Worm (Caenorhabditis elegans): ENCODE measurements around the gene F57B9.8.

Gene F57B9.8

ce11 chrIII:6939523-6939922 is 4.4 kb upstream of the F57B9.8 start, which contains the start of gene F57B9.3:
Gene F57B9.3, plus strand, starts transcription at chrIII:6939823.
- TF ChIP-seq pha-4 (tag; optimal IDR thresholded peaks at IDR 0.05) (peak; percentile 43), ceh-9 (tag; optimal IDR thresholded peaks at IDR 0.05) (no peak)

DNA sequence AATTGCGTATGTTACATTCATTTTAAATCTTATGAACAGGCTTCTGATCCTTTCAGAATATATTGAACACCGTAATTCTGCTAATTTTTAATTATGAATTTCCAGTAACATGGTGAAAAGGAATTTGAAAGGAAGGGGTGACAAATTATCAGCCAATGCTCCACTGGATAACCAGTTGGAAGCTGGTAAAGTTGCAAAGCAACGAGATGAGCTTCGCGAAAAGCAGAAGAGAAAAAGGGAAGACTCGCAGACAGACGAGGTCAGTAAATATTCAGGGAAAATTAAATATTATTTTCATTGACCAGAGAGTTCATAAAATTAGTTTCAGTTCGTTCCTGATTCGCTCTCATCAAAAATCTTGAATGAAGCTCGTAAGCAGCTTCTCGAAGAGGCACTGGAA is 3.2 kb downstream of the F57B9.8 start, which contains the start of gene byn-1:
Gene byn-1 (plus strand): TSS at position 106 of the 400 bp plus-strand sequence.
- TF ChIP-seq pha-4 (tag; optimal IDR thresholded peaks at IDR 0.05) (no peak), nhr-11 (tag; optimal IDR thresholded peaks at IDR 0.05) (no peak), ZK546.5 (tag; optimal IDR thresholded peaks at IDR 0.05) (no peak), egl-27 (tag; optimal IDR thresholded peaks at IDR 0.05) (no peak), mdl-1 (tag; optimal IDR thresholded peaks at IDR 0.05) (no peak), fos-1 (tag; optimal IDR thresholded peaks at IDR 0.05) (no peak), ceh-28 (tag; optimal IDR thresholded peaks at IDR 0.05) (no peak), nhr-25 (tag; optimal IDR thresholded peaks at IDR 0.05) (no peak), ztf-11 (tag; optimal IDR thresholded peaks at IDR 0.05) (no peak), lin-15B (tag; optimal IDR thresholded peaks at IDR 0.05) (no peak), lin-39 (tag; optimal IDR thresholded peaks at IDR 0.05) (no peak)

DNA sequence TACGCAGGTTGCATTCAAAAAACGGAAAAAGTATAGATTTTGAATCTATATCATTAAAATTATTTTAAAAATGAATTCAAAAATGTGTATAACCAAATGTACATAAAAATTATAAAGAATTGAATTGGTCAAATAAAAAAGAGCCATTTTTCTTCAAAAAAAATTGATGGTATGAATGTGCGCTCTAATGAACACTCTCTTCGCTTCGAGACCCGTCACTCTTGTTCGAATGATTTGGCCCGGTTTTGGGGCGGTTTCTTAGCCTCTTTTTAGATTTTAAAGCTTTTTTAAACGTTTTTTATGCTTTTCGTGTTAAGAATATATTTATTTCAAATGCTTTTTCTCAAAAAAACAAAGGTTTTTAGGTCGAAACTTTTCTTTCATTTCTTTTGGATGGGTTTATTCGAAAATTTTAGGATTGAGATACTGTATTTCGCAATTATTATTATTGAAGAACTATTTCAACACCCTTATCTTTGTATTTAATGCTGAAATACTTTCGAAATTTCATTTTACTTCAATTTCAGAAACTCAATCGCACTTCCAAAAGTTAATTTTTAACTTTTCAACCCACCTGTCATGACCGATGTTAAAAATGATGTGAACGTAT is 5.5 kb downstream of the F57B9.8 start, which contains the start of gene inf-1:
Gene inf-1 (plus strand): TSS at position 577 of the 610 bp plus-strand sequence.
- TF ChIP-seq lin-39 (tag; optimal IDR thresholded peaks at IDR 0.05) (peak; percentile 15), elt-2 (tag; optimal IDR thresholded peaks at IDR 0.05) (peak; percentile 10), fkh-10 (GFP tag; optimal IDR thresholded peaks at IDR 0.05) (no peak), pha-4 (tag; optimal IDR thresholded peaks at IDR 0.05) (peak; percentile 68), elt-3 (tag; optimal IDR thresholded peaks at IDR 0.05) (no peak), nhr-23 (tag; optimal IDR thresholded peaks at IDR 0.05) (peak; percentile 32), nfya-1 (tag; optimal IDR thresholded peaks at IDR 0.05; ENCODE audit: insufficient read depth) (peak; percentile 71), lin-15B (tag; optimal IDR thresholded peaks at IDR 0.05) (peak; percentile 92)

DNA sequence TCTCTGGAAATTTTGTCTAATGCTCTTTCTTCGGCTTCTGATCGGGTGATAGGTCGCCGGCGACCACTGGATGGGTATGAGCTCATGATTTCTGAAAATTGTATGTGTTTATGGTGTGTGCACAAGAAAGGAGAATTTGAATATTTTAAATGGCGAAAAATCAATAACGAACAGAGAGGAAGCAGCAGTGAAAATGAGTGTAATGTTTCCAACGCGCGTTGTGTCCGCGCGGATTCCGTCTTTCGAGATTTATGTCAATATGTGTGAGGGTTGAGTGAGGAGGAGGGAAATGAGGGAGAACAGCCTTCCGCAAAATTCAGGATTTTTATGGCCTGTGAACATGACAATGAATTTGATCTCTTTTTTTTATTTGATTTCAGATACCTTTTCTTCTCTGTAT is 6.4 kb downstream of the F57B9.8 start, which contains the start of gene flap-1:
Gene flap-1 (minus strand): TSS at position 101 of the 400 bp plus-strand sequence.
- no peak for TF ChIP-seq mml-1 (tag; optimal IDR thresholded peaks at IDR 0.05)
- no peak for TF ChIP-seq eor-1 (tag; optimal IDR thresholded peaks at IDR 0.05)
- TF ChIP-seq snpc-4 (tag; optimal IDR thresholded peaks at IDR 0.05) = no peak
- no peak for TF ChIP-seq nhr-43 (tag; optimal IDR thresholded peaks at IDR 0.05; ENCODE audit: poor library complexity, severe bottlenecking)
- no peak for TF ChIP-seq hmg-11 (tag; optimal IDR thresholded peaks at IDR 0.05)
- TF ChIP-seq ama-1 (optimal IDR thresholded peaks at IDR 0.05) = no peak
- no peak for TF ChIP-seq lsy-12 (tag; optimal IDR thresholded peaks at IDR 0.05)
- TF ChIP-seq sea-2 (GFP tag; optimal IDR thresholded peaks at IDR 0.05) = no peak
- TF ChIP-seq nhr-28 (tag; optimal IDR thresholded peaks at IDR 0.05) = no peak
- TF ChIP-seq egl-5 (tag; optimal IDR thresholded peaks at IDR 0.05) = no peak
- TF ChIP-seq nhr-67 (tag; optimal IDR thresholded peaks at IDR 0.05) = no peak
- TF ChIP-seq nfya-1 (tag; optimal IDR thresholded peaks at IDR 0.05; ENCODE audit: insufficient read depth) = no peak

ce11 chrIII:6914840-6915239 is 20.3 kb downstream of the F57B9.8 start:
- TF ChIP-seq unc-39 (tag; optimal IDR thresholded peaks at IDR 0.05) (no peak), fkh-10 (GFP tag; optimal IDR thresholded peaks at IDR 0.05) (peak; percentile 31)

DNA sequence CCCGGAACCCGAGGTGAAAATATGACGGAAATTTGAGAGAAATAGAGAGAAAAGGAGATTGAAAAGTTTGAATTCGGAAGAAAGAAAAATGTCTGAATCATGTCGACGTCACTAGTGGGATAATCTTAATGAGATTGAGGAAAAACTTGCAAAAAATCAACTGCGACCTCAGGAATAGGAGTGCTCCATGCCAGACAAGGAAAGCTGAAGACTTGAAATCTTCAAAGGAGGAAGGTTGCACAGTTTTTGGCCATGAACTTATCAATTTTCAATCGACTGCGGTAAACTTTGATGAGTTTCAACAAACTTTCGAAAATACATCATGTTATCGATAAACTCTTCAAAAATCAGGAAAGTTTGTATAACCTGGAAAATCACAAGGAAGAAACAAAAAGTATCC is 22.7 kb downstream of the F57B9.8 start, which contains the start of gene pdf-1:
Gene pdf-1 (minus strand): TSS at position 101 of the 400 bp plus-strand sequence.
- TF ChIP-seq nhr-12 (tag; optimal IDR thresholded peaks at IDR 0.05) (no peak), nhr-76 (tag; optimal IDR thresholded peaks at IDR 0.05) (no peak), nhr-25 (tag; optimal IDR thresholded peaks at IDR 0.05) (no peak), ceh-9 (tag; optimal IDR thresholded peaks at IDR 0.05) (no peak), fos-1 (tag; optimal IDR thresholded peaks at IDR 0.05) (no peak), zag-1 (tag; optimal IDR thresholded peaks at IDR 0.05) (no peak)
